Fruit fly (Drosophila melanogaster) whole organism, embryonic: Measurements from ENCODE around the gene Jon66Cii.

ENCODE experiments used
- Atf-2 ChIP-seq: fragments of 200-800 bp; sonication (Bioruptor generic); optimal IDR thresholded peaks from 2 replicates; lab custom pipeline; 2016; ENCODE audit warnings: missing biosample characterization, missing genetic modification characterization
- Bgb ChIP-seq: fragments of 200-800 bp; sonication (Bioruptor generic); IDR thresholded peaks from 2 replicates; pipeline ENCODE4 v1.3.6; 2022; ENCODE audit warnings: missing biosample characterization, missing genetic modification characterization; ENCODE audit not compliant: partially characterized antibody
- C15 ChIP-seq: fragments of 200-800 bp; sonication (Bioruptor generic); IDR thresholded peaks from 3 replicates; pipeline ENCODE4 v1.3.6; 2022; ENCODE audit warnings: missing biosample characterization, missing genetic modification characterization
- CG10431 ChIP-seq: fragments of 200-800 bp; sonication (Bioruptor generic); optimal IDR thresholded peaks from 3 replicates; lab custom pipeline; 2018; ENCODE audit warnings: missing biosample characterization, mild to moderate bottlenecking, missing genetic modification characterization
- CG10543 ChIP-seq: fragments of 200-800 bp; sonication (Bioruptor generic); optimal IDR thresholded peaks from 3 replicates; lab custom pipeline; 2017; ENCODE audit warnings: missing biosample characterization, mild to moderate bottlenecking, missing genetic modification characterization, moderate library complexity
- CG11504 ChIP-seq: fragments of 200-800 bp; sonication (Bioruptor generic); optimal IDR thresholded peaks from 3 replicates; lab custom pipeline; 2019; ENCODE audit warnings: missing biosample characterization, mild to moderate bottlenecking, missing genetic modification characterization, moderate library complexity
- CG12299 ChIP-seq: fragments of 200-800 bp; sonication (Bioruptor generic); optimal IDR thresholded peaks from 2 replicates; lab custom pipeline; 2018; ENCODE audit warnings: missing biosample characterization, mild to moderate bottlenecking, missing genetic modification characterization
- CG13287 ChIP-seq: fragments of 200-800 bp; sonication (Bioruptor generic); IDR thresholded peaks from 2 replicates; pipeline ENCODE4 v1.3.6; 2022; ENCODE audit warnings: missing biosample characterization, missing genetic modification characterization; ENCODE audit not compliant: partially characterized antibody
- CG15269 ChIP-seq: fragments of 200-800 bp; sonication (Bioruptor generic); optimal IDR thresholded peaks from 2 replicates; lab custom pipeline; 2018; ENCODE audit warnings: missing biosample characterization, mild to moderate bottlenecking, missing genetic modification characterization, moderate library complexity
- CG15514 ChIP-seq: fragments of 200-800 bp; sonication (Bioruptor generic); optimal IDR thresholded peaks from 3 replicates; lab custom pipeline; 2017; ENCODE audit warnings: missing biosample characterization, missing genetic modification characterization, mild to moderate bottlenecking, moderate library complexity, missing genetic modification reagents
- CG17359 ChIP-seq: fragments of 200-800 bp; sonication (Bioruptor generic); optimal IDR thresholded peaks from 3 replicates; lab custom pipeline; 2018; ENCODE audit warnings: missing biosample characterization, mild to moderate bottlenecking, missing genetic modification characterization, moderate library complexity
- CG17802 ChIP-seq: fragments of 200-800 bp; sonication (Bioruptor generic); optimal IDR thresholded peaks from 2 replicates; lab custom pipeline; 2018; ENCODE audit warnings: missing biosample characterization, mild to moderate bottlenecking, missing genetic modification characterization, moderate library complexity
- CG18262 ChIP-seq: fragments of 200-800 bp; optimal IDR thresholded peaks from 3 replicates; lab custom pipeline; 2019; ENCODE audit warnings: missing biosample characterization, mild to moderate bottlenecking, missing genetic modification characterization, moderate library complexity
- CG2202 ChIP-seq: fragments of 200-800 bp; sonication (Bioruptor generic); optimal IDR thresholded peaks from 2 replicates; lab custom pipeline; 2018; ENCODE audit warnings: missing biosample characterization, mild to moderate bottlenecking, missing genetic modification characterization
- CG34376 ChIP-seq: fragments of 200-800 bp; sonication (Bioruptor generic); optimal IDR thresholded peaks from 2 replicates; lab custom pipeline; 2018; ENCODE audit warnings: missing biosample characterization, mild to moderate bottlenecking, missing genetic modification characterization
- CG34422 ChIP-seq: fragments of 200-800 bp; sonication (Bioruptor generic); IDR thresholded peaks from 3 replicates; pipeline ENCODE4 v1.3.6; 2022; ENCODE audit warnings: missing biosample characterization, missing genetic modification characterization
- CG4707 ChIP-seq: fragments of 200-800 bp; sonication (Bioruptor generic); optimal IDR thresholded peaks from 2 replicates; lab custom pipeline; 2018; ENCODE audit warnings: missing biosample characterization, mild to moderate bottlenecking, missing genetic modification characterization, moderate library complexity
- CG4730 ChIP-seq: fragments of 200-800 bp; sonication (Bioruptor generic); IDR thresholded peaks from 2 replicates; pipeline ENCODE4 v1.3.6; 2022; ENCODE audit warnings: missing biosample characterization, missing genetic modification characterization
- CG5245 ChIP-seq: fragments of 200-800 bp; sonication (Bioruptor generic); optimal IDR thresholded peaks from 3 replicates; lab custom pipeline; 2016; ENCODE audit warnings: missing biosample characterization, missing genetic modification characterization
- CG6854 ChIP-seq: fragments of 200-800 bp; sonication (Bioruptor generic); optimal IDR thresholded peaks from 3 replicates; lab custom pipeline; 2017; ENCODE audit warnings: missing biosample characterization, mild to moderate bottlenecking, missing genetic modification characterization
- CG7357 ChIP-seq: fragments of 200-800 bp; sonication (Bioruptor generic); IDR thresholded peaks from 3 replicates; pipeline ENCODE4 v1.3.6; 2022; ENCODE audit warnings: missing biosample characterization, missing genetic modification characterization
- CG8089 ChIP-seq: fragments of 200-800 bp; sonication (Bioruptor generic); optimal IDR thresholded peaks from 3 replicates; lab custom pipeline; 2016; ENCODE audit warnings: missing biosample characterization, missing genetic modification characterization
- Dad ChIP-seq: fragments of 200-800 bp; sonication (Bioruptor generic); optimal IDR thresholded peaks from 3 replicates; lab custom pipeline; 2016; ENCODE audit warnings: missing biosample characterization, missing genetic modification characterization
- Drgx ChIP-seq: fragments of 200-800 bp; sonication (Bioruptor generic); IDR thresholded peaks from 2 replicates; pipeline ENCODE4 v1.3.6; 2022; ENCODE audit warnings: missing biosample characterization, missing genetic modification characterization
- Fer2 ChIP-seq: fragments of 200-800 bp; sonication (Bioruptor generic); optimal IDR thresholded peaks from 2 replicates; lab custom pipeline; 2018; ENCODE audit warnings: missing biosample characterization, mild to moderate bottlenecking, missing genetic modification characterization, moderate library complexity
- HLHmδ ChIP-seq: fragments of 200-800 bp; sonication (Bioruptor generic); optimal IDR thresholded peaks from 2 replicates; lab custom pipeline; 2018; ENCODE audit warnings: missing biosample characterization, mild to moderate bottlenecking, missing genetic modification characterization, moderate library complexity
- MESR4 ChIP-seq: fragments of 200-800 bp; sonication (Bioruptor generic); optimal IDR thresholded peaks from 2 replicates; lab custom pipeline; 2018; ENCODE audit warnings: missing biosample characterization, mild to moderate bottlenecking, missing genetic modification characterization, moderate library complexity
- NFAT ChIP-seq: fragments of 200-800 bp; sonication (Bioruptor generic); IDR thresholded peaks from 2 replicates; pipeline ENCODE4 v1.3.6; 2022; ENCODE audit warnings: missing biosample characterization, missing genetic modification characterization
- Oli ChIP-seq: fragments of 200-800 bp; sonication (Bioruptor generic); optimal IDR thresholded peaks from 2 replicates; lab custom pipeline; 2018; ENCODE audit warnings: missing biosample characterization, mild to moderate bottlenecking, missing genetic modification characterization, moderate library complexity
- Sox102F ChIP-seq: fragments of 200-800 bp; sonication (Bioruptor generic); optimal IDR thresholded peaks from 2 replicates; lab custom pipeline; 2018; ENCODE audit warnings: missing biosample characterization, mild to moderate bottlenecking, missing genetic modification characterization, moderate library complexity
- Spps ChIP-seq: fragments of 200-800 bp; sonication (Bioruptor generic); optimal IDR thresholded peaks from 2 replicates; lab custom pipeline; 2018; ENCODE audit warnings: missing biosample characterization, mild to moderate bottlenecking, missing genetic modification characterization
- Sry-β ChIP-seq: fragments of 200-800 bp; sonication (Bioruptor generic); optimal IDR thresholded peaks from 2 replicates; lab custom pipeline; 2018; ENCODE audit warnings: missing biosample characterization, mild to moderate bottlenecking, missing genetic modification characterization, moderate library complexity
- YL-1 ChIP-seq: fragments of 200-800 bp; sonication (Bioruptor generic); optimal IDR thresholded peaks from 3 replicates; lab custom pipeline; 2017; ENCODE audit warnings: missing biosample characterization, mild to moderate bottlenecking, missing genetic modification characterization
- al ChIP-seq: fragments of 200-800 bp; sonication (Bioruptor generic); IDR thresholded peaks from 2 replicates; pipeline ENCODE4 v1.3.6; 2022; ENCODE audit warnings: missing biosample characterization, missing genetic modification characterization
- bsh ChIP-seq, 2 experiments: fragments of 200-800 bp; sonication (Bioruptor generic); optimal IDR thresholded peaks; 2 replicates each; lab custom pipeline; 2017 to 2018; ENCODE audit warnings: mild to moderate bottlenecking in 2 of 2, missing biosample characterization in 2 of 2, missing genetic modification characterization in 2 of 2, moderate library complexity in 1 of 2
- crc ChIP-seq: fragments of 200-800 bp; sonication (Bioruptor generic); optimal IDR thresholded peaks from 2 replicates; lab custom pipeline; 2016; ENCODE audit warnings: missing biosample characterization, missing genetic modification characterization
- dysf ChIP-seq: fragments of 200-800 bp; sonication (Bioruptor generic); IDR thresholded peaks from 3 replicates; pipeline ENCODE4 v1.3.6; 2022; ENCODE audit warnings: missing biosample characterization, missing genetic modification characterization
- esg ChIP-seq: fragments of 200-800 bp; sonication (Bioruptor generic); conservative IDR thresholded peaks from 2 replicates; pipeline ENCODE4 v1.3.6; 2022; ENCODE audit warnings: missing biosample characterization, missing genetic modification characterization
- fd3F ChIP-seq: fragments of 200-800 bp; sonication (Bioruptor generic); optimal IDR thresholded peaks from 2 replicates; lab custom pipeline; 2018; ENCODE audit warnings: missing biosample characterization, mild to moderate bottlenecking, missing genetic modification characterization, moderate library complexity
- gt ChIP-seq: fragments of 200-800 bp; sonication (Bioruptor generic); IDR thresholded peaks from 2 replicates; pipeline ENCODE4 v1.3.6; 2022; ENCODE audit warnings: missing biosample characterization, missing genetic modification characterization
- kni ChIP-seq: fragments of 200-800 bp; sonication (Bioruptor generic); optimal IDR thresholded peaks from 3 replicates; lab custom pipeline; 2017; ENCODE audit warnings: mild to moderate bottlenecking, missing biosample characterization, missing genetic modification reagents, missing genetic modification characterization
- lilli ChIP-seq: fragments of 200-800 bp; sonication (Bioruptor generic); optimal IDR thresholded peaks from 3 replicates; lab custom pipeline; 2016; ENCODE audit warnings: missing biosample characterization, missing genetic modification characterization
- repo ChIP-seq: fragments of 200-800 bp; sonication (Bioruptor generic); optimal IDR thresholded peaks from 2 replicates; lab custom pipeline; 2016; ENCODE audit warnings: missing biosample characterization, missing genetic modification characterization
- run ChIP-seq: fragments of 200-800 bp; sonication (Bioruptor generic); optimal IDR thresholded peaks from 3 replicates; lab custom pipeline; 2018; ENCODE audit warnings: missing biosample characterization, mild to moderate bottlenecking, missing genetic modification characterization
- sens ChIP-seq: fragments of 200-800 bp; sonication (Bioruptor generic); peaks from one replicate; lab custom pipeline; 2016; ENCODE audit warnings: missing biosample characterization, missing genetic modification characterization
- ttk ChIP-seq: fragments of 200-800 bp; sonication (Bioruptor generic); IDR thresholded peaks from 2 replicates; pipeline ENCODE4 v2.1.2; 2022; ENCODE audit warnings: missing biosample characterization, missing genetic modification characterization
- zfh1 ChIP-seq: fragments of 200-800 bp; sonication (Bioruptor generic); IDR thresholded peaks from 3 replicates; pipeline ENCODE4 v1.3.6; 2022; ENCODE audit warnings: missing biosample characterization, missing genetic modification characterization

Gene Jon66Cii

dm6 chr3L:8385055-8385454 lies 8.4 kb downstream of the Jon66Cii start (continued):
- TF ChIP-seq crc (GFP tag; lab: Kevin White, UChicago): no peak
- peak; percentile 56; the same call in 1 of the 2 replicates for TF ChIP-seq Drgx (GFP tag; lab: Robert Waterston, UW)
- no peak for TF ChIP-seq CG15269 (tag; lab: Kevin White, UChicago)

- TF ChIP-seq dysf (GFP tag; lab: Robert Waterston, UW) (0 out of 3 replicates have a peak, but pooled peaks have one; percentile 17), esg (GFP tag; lab: Robert Waterston, UW) (0 out of 2 replicates have a peak, but pooled peaks have one; percentile 5), MESR4 (no peak), Drgx (GFP tag; lab: Robert Waterston, UW) (0 out of 2 replicates have a peak, but pooled peaks have one; percentile 24), bsh (GFP tag; optimal IDR thresholded peaks at IDR 0.05; lab: Kevin White, UChicago) (peak in 1 of 2 experiments; percentile 26), Sox102F (GFP tag; lab: Kevin White, UChicago) (peak; percentile 11), Oli (peak; percentile 3), CG34376 (GFP tag; lab: Kevin White, UChicago) (no peak), sens (peak; percentile 15)
These were observed 9.5 kb downstream of the Jon66Cii start for dm6 chr3L:8383968-8384367.

- TF ChIP-seq fd3F (GFP tag; lab: Kevin White, UChicago): no peak
- no peak for TF ChIP-seq CG34422 (GFP tag; lab: Robert Waterston, UW)
- no peak for TF ChIP-seq gt (GFP tag; lab: Robert Waterston, UW)
- TF ChIP-seq sens: peak; percentile 73
- no peak for TF ChIP-seq CG4730
- TF ChIP-seq CG18262 (tag; lab: Kevin White, UChicago): peak; percentile 7
- no peak for TF ChIP-seq repo (GFP tag; lab: Kevin White, UChicago)
- TF ChIP-seq CG12299: no peak
- no peak for TF ChIP-seq CG8089 (GFP tag; lab: Kevin White, UChicago)
- TF ChIP-seq CG10431: peak; percentile 9
- no peak for TF ChIP-seq CG10543
- no peak for TF ChIP-seq Dad (GFP tag; lab: Kevin White, UChicago)
- no peak for TF ChIP-seq CG7357
- TF ChIP-seq ttk (GFP tag; lab: Robert Waterston, UW): no peak
- TF ChIP-seq CG17802 (tag; lab: Kevin White, UChicago): no peak
- TF ChIP-seq CG17359 (tag; lab: Kevin White, UChicago): peak; percentile 4
- TF ChIP-seq CG15514 (GFP tag; lab: Kevin White, UChicago): no peak
- no peak for TF ChIP-seq CG11504 (tag; lab: Kevin White, UChicago)
- no peak for TF ChIP-seq run (tag; lab: Kevin White, UChicago)
- TF ChIP-seq CG5245 (GFP tag; lab: Kevin White, UChicago): no peak
- no peak for TF ChIP-seq Sry-β (GFP tag; lab: Kevin White, UChicago)
- TF ChIP-seq crc (GFP tag; lab: Kevin White, UChicago): no peak
- peak; percentile 49 for TF ChIP-seq CG2202
- no peak for TF ChIP-seq lilli
- TF ChIP-seq al (GFP tag; lab: Robert Waterston, UW): no peak
- no peak for TF ChIP-seq CG6854 (GFP tag; lab: Kevin White, UChicago)
- no peak for TF ChIP-seq Fer2 (tag; lab: Kevin White, UChicago)
- no peak for TF ChIP-seq Atf-2 (GFP tag; lab: Kevin White, UChicago)
- TF ChIP-seq zfh1 (GFP tag; lab: Robert Waterston, UW): 0 out of 3 replicates have a peak, but pooled peaks have one; percentile 24
- TF ChIP-seq C15 (GFP tag; lab: Robert Waterston, UW): no peak
- TF ChIP-seq Bgb (GFP tag; lab: Robert Waterston, UW): no peak
- TF ChIP-seq Spps (tag; lab: Kevin White, UChicago): peak; percentile 1
- peak; percentile 48 for TF ChIP-seq kni (GFP tag; lab: Kevin White, UChicago)
- TF ChIP-seq HLHmδ (GFP tag; lab: Kevin White, UChicago): peak; percentile 55
- TF ChIP-seq YL-1 (GFP tag; lab: Kevin White, UChicago): no peak
- TF ChIP-seq CG13287 (GFP tag; lab: Robert Waterston, UW): no peak
- peak; percentile 21 for TF ChIP-seq CG4707 (GFP tag; lab: Kevin White, UChicago)
- TF ChIP-seq NFAT (GFP tag; lab: Robert Waterston, UW): no peak
These were observed 14.3 kb downstream of the Jon66Cii start for dm6 chr3L:8379161-8379560.
